Worm (Caenorhabditis elegans) whole organism, L4/young adult: ENCODE data around the gene srg-45.

ENCODE experiments used
- W03F9.2 ChIP-seq: fragments of 150-350 bp; optimal IDR thresholded peaks from 2 replicates; lab custom pipeline; 2014; ENCODE audit warnings: missing biosample characterization, missing genetic modification characterization
- him-1 ChIP-seq: sonication (generic microtip); optimal IDR thresholded peaks from 2 replicates; lab custom pipeline; 2016; ENCODE audit warnings: missing genotype, missing genetic modification reagents, missing genetic modification characterization, missing compliant biosample characterization

- TF ChIP-seq him-1 (tag; lab: Kevin White, UChicago) = no peak
- no peak for TF ChIP-seq W03F9.2 (tag; lab: Kevin White, UChicago)
Measured at ce11 chrV:12300166-12300565, 7.1 kb upstream of the srg-45 start.
